Worm (Caenorhabditis elegans): Measurements from ENCODE around the gene C56A3.6.

C56A3.6 gene

DNA sequence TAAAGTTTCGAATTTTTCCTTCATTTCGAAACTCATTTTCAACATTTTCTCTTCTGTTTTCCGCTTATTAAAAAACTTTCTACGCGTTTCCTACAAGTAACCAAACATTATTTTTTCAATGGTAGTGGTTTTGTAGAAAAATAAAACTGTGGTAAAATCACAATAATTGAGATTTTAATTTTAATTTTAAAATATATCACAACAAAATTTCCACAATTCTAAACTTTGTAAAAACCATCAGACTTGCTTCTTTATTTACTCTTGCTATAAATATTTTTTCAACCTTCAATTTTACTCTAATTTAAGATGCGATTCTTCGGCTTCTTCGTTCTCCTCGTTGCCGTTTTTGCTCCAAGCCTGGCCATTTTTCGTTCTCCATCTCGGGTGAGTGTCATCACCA lies 31.7 kb upstream of the C56A3.6 start, which contains the start of gene F53F4.17:
F53F4.17 (plus strand) TSS at position 301 of the 400 bp plus-strand sequence.
- TF ChIP-seq unc-39 (tag; optimal IDR thresholded peaks at IDR 0.05) (no peak), lin-29 (GFP tag; IDR thresholded peaks at IDR 0.05) (no peak), daf-19 (GFP tag; conservative IDR thresholded peaks at IDR 0.05) (no peak), ztf-11 (tag; optimal IDR thresholded peaks at IDR 0.05) (no peak), F10B5.3 (tag; optimal IDR thresholded peaks at IDR 0.05) (no peak), D1046.2 (GFP tag; IDR thresholded peaks at IDR 0.05) (no peak), hif-1 (tag; optimal IDR thresholded peaks at IDR 0.05) (no peak), zfp-3 (GFP tag; conservative IDR thresholded peaks at IDR 0.05) (no peak), mxl-3 (GFP tag; optimal IDR thresholded peaks at IDR 0.05) (no peak), egl-43 (GFP tag; IDR thresholded peaks at IDR 0.05) (no peak), nhr-42 (GFP tag; IDR thresholded peaks at IDR 0.05) (no peak), Y5F2A.4 (GFP tag; optimal IDR thresholded peaks at IDR 0.05) (no peak), ZK546.5 (tag; optimal IDR thresholded peaks at IDR 0.05) (no peak), mxl-2 (GFP tag; conservative IDR thresholded peaks at IDR 0.05) (no peak), lir-3 (tag; optimal IDR thresholded peaks at IDR 0.05) (no peak), vab-7 (GFP tag; IDR thresholded peaks at IDR 0.05) (no peak), rbr-2 (tag; optimal IDR thresholded peaks at IDR 0.05) (no peak), unc-130 (GFP tag; optimal IDR thresholded peaks at IDR 0.05) (no peak), mep-1 (tag; optimal IDR thresholded peaks at IDR 0.05) (no peak)

ce11 chrV:13584484-13584883 lies 28.3 kb upstream of the C56A3.6 start, which contains the start of gene F53F4.1:
F53F4.1 (plus strand) TSS chrV:13584784.
- TF ChIP-seq hlh-30 (tag; optimal IDR thresholded peaks at IDR 0.05; ENCODE audit: insufficient read depth) (no peak), dve-1 (tag; optimal IDR thresholded peaks at IDR 0.05; ENCODE audit: insufficient read depth) (no peak), spr-3 (GFP tag; optimal IDR thresholded peaks at IDR 0.05) (no peak), tag-97 (GFP tag; IDR thresholded peaks at IDR 0.05) (no peak), lim-7 (GFP tag; IDR thresholded peaks at IDR 0.05) (no peak), vab-7 (GFP tag; IDR thresholded peaks at IDR 0.05) (no peak), daf-16 (GFP tag; optimal IDR thresholded peaks at IDR 0.05) (no peak), daf-16 (tag; optimal IDR thresholded peaks at IDR 0.05) (no peak), ces-1 (GFP tag; optimal IDR thresholded peaks at IDR 0.05) (no peak), dpl-1 (GFP tag; optimal IDR thresholded peaks at IDR 0.05) (no peak), F26F4.8 (GFP tag; conservative IDR thresholded peaks at IDR 0.05) (no peak), madf-5 (GFP tag; IDR thresholded peaks at IDR 0.05) (no peak), nhr-111 (GFP tag; optimal IDR thresholded peaks at IDR 0.05) (no peak)

DNA sequence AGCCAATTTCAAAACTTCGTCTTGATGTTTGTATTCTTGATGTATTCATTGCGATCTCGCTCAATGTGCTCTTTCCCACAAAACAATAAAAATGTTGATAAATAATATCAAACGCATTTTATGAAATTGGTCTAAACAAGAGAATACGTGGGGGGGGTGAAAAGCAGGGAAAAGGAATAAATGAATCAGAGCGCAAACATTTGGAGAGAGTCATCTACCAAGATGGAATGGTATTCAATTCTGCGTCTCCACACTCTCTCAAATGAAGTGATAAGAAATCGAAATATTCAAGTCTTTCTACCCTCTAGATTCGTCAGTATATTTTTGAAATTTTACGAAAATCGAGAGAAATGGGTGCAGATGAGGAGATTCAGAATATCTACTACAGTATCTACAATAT lies 24.5 kb upstream of the C56A3.6 start, which contains the start of gene C50B8.5:
C50B8.5 (plus strand) TSS at position 273 of the 400 bp plus-strand sequence.
- no peak for TF ChIP-seq saeg-2 (GFP tag; IDR thresholded peaks at IDR 0.05)
- TF ChIP-seq spr-3 (GFP tag; optimal IDR thresholded peaks at IDR 0.05) = no peak
- TF ChIP-seq daf-16 (GFP tag; optimal IDR thresholded peaks at IDR 0.05) = no peak
- TF ChIP-seq daf-16 (tag; optimal IDR thresholded peaks at IDR 0.05) = peak; percentile 70
- TF ChIP-seq duxl-1 (tag; optimal IDR thresholded peaks at IDR 0.05; ENCODE audit: poor library complexity) = peak; percentile 0
- TF ChIP-seq mes-2 (tag; optimal IDR thresholded peaks at IDR 0.05; ENCODE audit: poor library complexity, severe bottlenecking) = peak; percentile 53
- TF ChIP-seq dve-1 (tag; optimal IDR thresholded peaks at IDR 0.05; ENCODE audit: insufficient read depth) = peak; percentile 65
- TF ChIP-seq aha-1 (tag) = no peak
- TF ChIP-seq pqm-1 (tag; optimal IDR thresholded peaks at IDR 0.05) = peak; percentile 63
- peak in 1 of 2 experiments; percentile 85 for TF ChIP-seq unc-62 (GFP tag; optimal IDR thresholded peaks at IDR 0.05 in 1 of 2)
- TF ChIP-seq unc-62 (tag; optimal IDR thresholded peaks at IDR 0.05) = no peak
- TF ChIP-seq F26F4.8 (GFP tag; conservative IDR thresholded peaks at IDR 0.05) = no peak
- TF ChIP-seq dmd-6 (GFP tag; IDR thresholded peaks at IDR 0.05) = peak; percentile 8; the same call in 1 of the 2 replicates
- TF ChIP-seq nhr-6 (tag; optimal IDR thresholded peaks at IDR 0.05) = peak; percentile 88
- TF ChIP-seq spr-1 (tag; optimal IDR thresholded peaks at IDR 0.05) = no peak
- no peak for TF ChIP-seq mdt-29 (GFP tag; IDR thresholded peaks at IDR 0.05)
- no peak for TF ChIP-seq daf-12 (tag; optimal IDR thresholded peaks at IDR 0.05)
- no peak for TF ChIP-seq ZK337.2 (GFP tag; IDR thresholded peaks at IDR 0.05)
- peak; percentile 8 for TF ChIP-seq mep-1 (tag; optimal IDR thresholded peaks at IDR 0.05)
